Worm (Caenorhabditis elegans) whole organism, L4 larva: ENCODE measurements around the gene col-116.
"Not testable (repeated sequence)": the region's sequence is repeated elsewhere in the genome, so short reads cannot be mapped to it uniquely, and the experiment has no call there.

ENCODE experiments used
- R02D3.7 ChIP-seq: fragments of 150-350 bp; sonication (generic microtip); optimal IDR thresholded peaks from 3 replicates; lab custom pipeline; 2014; ENCODE audit warnings: missing biosample characterization, missing genetic modification characterization
- T26A8.4 ChIP-seq: fragments of 200-800 bp; sonication (Bioruptor generic); IDR thresholded peaks from 2 replicates; pipeline ENCODE4 v1.3.6; 2022; ENCODE audit warnings: missing genetic modification characterization, missing compliant biosample characterization
- Y105C5A.15 ChIP-seq: fragments of 200-800 bp; sonication (Bioruptor generic); IDR thresholded peaks from 2 replicates; pipeline ENCODE4 v1.3.6; 2022; ENCODE audit warnings: missing genetic modification characterization, missing compliant biosample characterization
- Y5F2A.4 ChIP-seq: fragments of 200-800 bp; sonication (Bioruptor generic); optimal IDR thresholded peaks from 2 replicates; lab custom pipeline; 2018; ENCODE audit warnings: mild to moderate bottlenecking, missing genetic modification characterization, missing compliant biosample characterization
- ama-1 ChIP-seq: fragments of 150-350 bp; optimal IDR thresholded peaks from 2 replicates; lab custom pipeline; 2014; ENCODE audit warnings: inconsistent platforms, mixed read lengths
- arid-1 ChIP-seq: fragments of 200-800 bp; sonication (Bioruptor generic); conservative IDR thresholded peaks from 2 replicates; pipeline ENCODE4 v1.3.6; 2022; ENCODE audit warnings: missing genetic modification reagents, missing genetic modification characterization, missing compliant biosample characterization
- ceh-20 ChIP-seq: fragments of 200-800 bp; sonication (Bioruptor generic); IDR thresholded peaks from 2 replicates; pipeline ENCODE4 v1.3.6; 2022; ENCODE audit warnings: missing genetic modification reagents, missing genetic modification characterization, missing compliant biosample characterization
- ceh-28 ChIP-seq: fragments of 150-350 bp; optimal IDR thresholded peaks from 2 replicates; lab custom pipeline; 2014; ENCODE audit warnings: missing biosample characterization, missing genetic modification reagents, missing genetic modification characterization
- ceh-32 ChIP-seq: sonication (generic microtip); optimal IDR thresholded peaks from 2 replicates; lab custom pipeline; 2016; ENCODE audit warnings: mild to moderate bottlenecking, missing genetic modification characterization, missing compliant biosample characterization; ENCODE audit not compliant: poor library complexity
- ceh-62 ChIP-seq: sonication (generic microtip); optimal IDR thresholded peaks from 2 replicates; lab custom pipeline; 2017; ENCODE audit warnings: missing biosample characterization, missing genetic modification characterization
- cey-2 ChIP-seq: sonication (generic microtip); optimal IDR thresholded peaks from 3 replicates; lab custom pipeline; 2017; ENCODE audit warnings: missing genetic modification characterization, mild to moderate bottlenecking, missing compliant biosample characterization, antibody characterized with exemption, borderline replicate concordance; ENCODE audit not compliant: insufficient read depth
- ctbp-1 ChIP-seq: fragments of 200-800 bp; sonication (Bioruptor generic); IDR thresholded peaks from 2 replicates; pipeline ENCODE4 v1.3.6; 2022; ENCODE audit warnings: missing genetic modification reagents, missing genetic modification characterization, missing compliant biosample characterization
- daf-19 ChIP-seq: fragments of 200-800 bp; sonication (Bioruptor generic); conservative IDR thresholded peaks from 2 replicates; pipeline ENCODE4 v1.3.6; 2022; ENCODE audit warnings: missing genetic modification characterization, missing compliant biosample characterization
- daf-8 ChIP-seq: fragments of 200-800 bp; sonication (Bioruptor generic); IDR thresholded peaks from 2 replicates; pipeline ENCODE4 v1.3.6; 2022; ENCODE audit warnings: missing genetic modification characterization, missing compliant biosample characterization
- dmd-9 ChIP-seq: fragments of 200-800 bp; sonication (Bioruptor generic); IDR thresholded peaks from 2 replicates; pipeline ENCODE4 v1.3.6; 2022; ENCODE audit warnings: missing genetic modification reagents, missing genetic modification characterization, missing compliant biosample characterization
- egl-27 ChIP-seq: sonication (generic microtip); optimal IDR thresholded peaks from 3 replicates; lab custom pipeline; 2017; ENCODE audit warnings: missing biosample characterization, missing genetic modification reagents, missing genetic modification characterization
- hif-1 ChIP-seq, 2 experiments: sonication (generic microtip); optimal IDR thresholded peaks; 2 replicates each; lab custom pipeline; 2016 to 2017; ENCODE audit warnings: missing compliant biosample characterization in 2 of 2, missing genetic modification characterization in 2 of 2, missing genetic modification reagents in 2 of 2, missing genotype in 2 of 2, mild to moderate bottlenecking in 1 of 2
- hlh-30 ChIP-seq: sonication (generic microtip); optimal IDR thresholded peaks from 2 replicates; lab custom pipeline; 2017; ENCODE audit warnings: antibody characterized with exemption, mild to moderate bottlenecking, missing genetic modification characterization, missing compliant biosample characterization; ENCODE audit not compliant: insufficient read depth
- lin-1 ChIP-seq: fragments of 200-800 bp; sonication (Bioruptor generic); IDR thresholded peaks from 2 replicates; pipeline ENCODE4 v1.3.6; 2022; ENCODE audit warnings: missing genetic modification reagents, missing genetic modification characterization, missing compliant biosample characterization
- lin-29 ChIP-seq: fragments of 200-800 bp; sonication (Bioruptor generic); IDR thresholded peaks from 2 replicates; pipeline ENCODE4 v1.3.6; 2022; ENCODE audit warnings: missing genetic modification reagents, missing genetic modification characterization, missing compliant biosample characterization
- madf-5 ChIP-seq, 2 experiments: fragments of 200-800 bp; sonication (Bioruptor generic); IDR thresholded peaks; 2 replicates each; pipeline ENCODE4 v1.3.6; 2022; ENCODE audit warnings: missing compliant biosample characterization in 2 of 2, missing genetic modification characterization in 2 of 2
- mdt-29 ChIP-seq: fragments of 200-800 bp; sonication (Bioruptor generic); IDR thresholded peaks from 2 replicates; pipeline ENCODE4 v1.3.6; 2022; ENCODE audit warnings: missing genetic modification reagents, missing genetic modification characterization, missing compliant biosample characterization
- mep-1 ChIP-seq: fragments of 150-350 bp; sonication (generic microtip); optimal IDR thresholded peaks from 3 replicates; lab custom pipeline; 2014; ENCODE audit warnings: missing biosample characterization, missing genetic modification characterization
- nhr-237 ChIP-seq: sonication (generic microtip); optimal IDR thresholded peaks from 2 replicates; lab custom pipeline; 2017; ENCODE audit warnings: missing biosample characterization, missing genetic modification characterization
- nhr-76 ChIP-seq: fragments of 150-350 bp; optimal IDR thresholded peaks from 2 replicates; lab custom pipeline; 2014; ENCODE audit warnings: missing biosample characterization, missing genetic modification characterization
- rbr-2 ChIP-seq: sonication (generic microtip); optimal IDR thresholded peaks from 2 replicates; lab custom pipeline; 2016; ENCODE audit warnings: missing genotype, missing genetic modification characterization, missing compliant biosample characterization
- set-16 ChIP-seq: fragments of 200-800 bp; sonication (Bioruptor generic); IDR thresholded peaks from 2 replicates; pipeline ENCODE4 v1.3.6; 2022; ENCODE audit warnings: missing genetic modification reagents, missing genetic modification characterization, missing compliant biosample characterization
- unc-62 ChIP-seq, 3 experiments: fragments of 150-350 bp in 1 of 3; sonication (generic microtip); optimal IDR thresholded peaks in 2 of 3; peaks in 1 of 3; 1 replicate in 1 of 3; 2 replicates in 2 of 3; lab custom pipeline; 2014 to 2017; ENCODE audit warnings: missing biosample characterization in 3 of 3, missing genetic modification characterization in 3 of 3, missing genetic modification reagents in 3 of 3, missing genotype in 1 of 3
- zfp-2 ChIP-seq: sonication (generic microtip); optimal IDR thresholded peaks from 2 replicates; lab custom pipeline; 2016; ENCODE audit warnings: mild to moderate bottlenecking, missing genetic modification characterization, missing compliant biosample characterization
- zfp-3 ChIP-seq: fragments of 200-800 bp; sonication (Bioruptor generic); conservative IDR thresholded peaks from 2 replicates; pipeline ENCODE4 v1.3.6; 2022; ENCODE audit warnings: missing genetic modification reagents, missing genetic modification characterization, missing compliant biosample characterization
- zip-2 ChIP-seq: fragments of 150-350 bp; optimal IDR thresholded peaks from 2 replicates; lab custom pipeline; 2014; ENCODE audit warnings: missing biosample characterization, missing genetic modification characterization

Gene col-116

DNA sequence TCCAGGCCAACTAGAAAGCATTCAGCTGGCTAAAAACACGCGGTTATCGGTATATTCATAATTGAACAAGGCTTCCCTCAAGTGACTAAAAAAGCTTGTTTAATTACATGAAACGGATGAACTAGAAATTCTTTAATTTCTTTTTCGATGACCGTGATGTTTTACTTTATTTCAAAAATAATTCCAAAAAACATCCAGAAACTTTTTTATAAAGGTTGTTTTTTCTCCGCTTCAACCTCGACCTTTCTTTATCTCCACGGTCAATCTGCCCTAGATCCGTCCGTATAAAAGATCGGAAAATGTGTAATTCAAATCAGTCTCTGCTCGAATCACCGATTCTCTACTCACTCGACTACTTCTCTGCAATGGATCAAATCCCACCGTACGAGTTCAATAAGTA lies 10.2 kb upstream of the col-116 start, which contains the start of gene F17E9.5:
Gene F17E9.5, plus strand, starts transcription at position 301 of the 400 bp plus-strand sequence.
- no peak for TF ChIP-seq egl-27 (tag; lab: Kevin White, UChicago)
- TF ChIP-seq unc-62 (GFP tag; optimal IDR thresholded peaks at IDR 0.05 in 1 of 2; lab: Kevin White, UChicago): peak in 1 of 2 experiments; percentile 34
- no peak for TF ChIP-seq unc-62 (tag; optimal IDR thresholded peaks at IDR 0.05; lab: Kevin White, UChicago)
- no peak for TF ChIP-seq nhr-237 (tag; lab: Kevin White, UChicago)
- no peak for TF ChIP-seq Y105C5A.15 (GFP tag; lab: Robert Waterston, UW)

DNA sequence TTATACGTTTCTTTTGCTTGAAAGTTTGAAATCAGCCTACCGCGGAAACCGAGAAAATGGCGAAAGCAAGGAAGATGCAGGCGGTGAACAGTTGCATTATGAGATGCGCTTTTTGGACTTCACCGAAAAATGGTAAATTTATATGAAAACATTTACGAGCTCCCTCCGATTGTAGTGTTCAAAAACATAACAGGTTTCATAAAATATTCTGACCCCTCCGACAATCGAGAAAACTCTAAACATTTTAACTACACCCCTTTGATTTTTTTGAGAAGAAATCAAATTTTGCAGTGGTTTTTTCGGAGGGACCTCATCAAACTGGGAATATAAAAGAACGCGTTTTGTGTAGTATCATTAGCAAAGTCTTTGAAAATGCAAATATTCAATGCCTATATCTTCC lies 8.7 kb upstream of the col-116 start, which contains the start of the genes F17E9.18 and F17E9.15:
Gene F17E9.18, minus strand, starts transcription at position 101 of the 400 bp plus-strand sequence.
Gene F17E9.15, plus strand, starts transcription at position 368 of the 400 bp plus-strand sequence.
- TF ChIP-seq ceh-28 (tag; lab: Kevin White, UChicago): no peak
- TF ChIP-seq mep-1 (tag; lab: Kevin White, UChicago): no peak
- TF ChIP-seq ceh-20 (GFP tag; lab: Robert Waterston, UW): no peak
- TF ChIP-seq zip-2 (tag; lab: Kevin White, UChicago): no peak
- no peak for TF ChIP-seq ceh-62 (tag; lab: Kevin White, UChicago)
- no peak for TF ChIP-seq cey-2 (tag; lab: Kevin White, UChicago)
- TF ChIP-seq rbr-2: no peak
- no peak for TF ChIP-seq R02D3.7
- TF ChIP-seq nhr-76 (tag; lab: Kevin White, UChicago): no peak
- no peak for TF ChIP-seq daf-19 (GFP tag; lab: Robert Waterston, UW)
- TF ChIP-seq ama-1 (lab: Kevin White, UChicago): no peak
- no peak for TF ChIP-seq ceh-32
- no peak for TF ChIP-seq madf-5 (GFP tag; IDR thresholded peaks at IDR 0.05; lab: Robert Waterston, UW)
- no peak for TF ChIP-seq Y5F2A.4 (GFP tag; lab: Kevin White, UChicago)
- no peak for TF ChIP-seq daf-8 (GFP tag; lab: Robert Waterston, UW)

DNA sequence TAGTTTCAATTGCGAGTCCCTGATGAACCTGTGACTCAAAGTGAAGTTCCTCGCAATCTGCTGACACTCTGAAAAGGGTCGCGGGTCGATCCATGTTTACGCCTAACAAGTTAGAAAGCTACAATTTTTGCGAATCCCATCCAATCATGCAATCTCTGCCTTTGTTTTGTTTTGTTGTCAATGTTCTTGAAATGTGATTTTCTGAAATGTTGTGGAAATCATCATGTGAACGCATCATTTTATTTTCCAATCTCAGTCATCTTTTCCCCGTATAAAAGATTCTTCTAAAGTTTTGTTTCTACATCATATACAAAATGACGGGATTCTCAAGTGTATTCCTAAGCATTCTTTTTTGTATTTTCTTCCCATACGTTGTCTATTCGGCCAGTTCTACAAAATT lies 7.6 kb upstream of the col-116 start, which contains the start of gene F17E9.4:
Gene F17E9.4, plus strand, starts transcription at position 301 of the 400 bp plus-strand sequence.
- no peak for TF ChIP-seq zfp-3

DNA sequence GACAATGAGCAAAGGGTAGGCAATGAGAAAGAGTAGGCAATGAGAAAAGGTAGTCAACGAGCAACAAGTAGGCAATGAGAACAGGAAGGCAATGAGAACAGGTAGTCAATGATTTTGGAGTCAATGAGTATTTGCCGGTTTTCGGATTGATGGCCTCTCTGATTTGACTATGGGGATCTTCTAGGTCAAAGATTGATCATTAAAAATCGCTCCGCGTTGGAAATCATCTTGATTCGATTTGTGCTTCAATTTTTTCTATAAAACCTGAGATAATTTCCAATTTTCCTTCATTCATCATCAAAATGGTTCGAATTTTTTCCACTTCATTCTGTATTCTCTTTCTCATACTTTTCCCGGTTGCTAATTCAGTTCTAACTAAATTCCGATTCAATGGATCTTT lies 3.7 kb upstream of the col-116 start, which contains the start of gene F17E9.16:
Gene F17E9.16, plus strand, starts transcription at position 301 of the 400 bp plus-strand sequence.
- not testable (repeated sequence) for TF ChIP-seq hif-1 (tag; optimal IDR thresholded peaks at IDR 0.05; lab: Kevin White, UChicago); T26A8.4 (GFP tag; lab: Robert Waterston, UW); lin-29 (GFP tag; lab: Robert Waterston, UW)

DNA sequence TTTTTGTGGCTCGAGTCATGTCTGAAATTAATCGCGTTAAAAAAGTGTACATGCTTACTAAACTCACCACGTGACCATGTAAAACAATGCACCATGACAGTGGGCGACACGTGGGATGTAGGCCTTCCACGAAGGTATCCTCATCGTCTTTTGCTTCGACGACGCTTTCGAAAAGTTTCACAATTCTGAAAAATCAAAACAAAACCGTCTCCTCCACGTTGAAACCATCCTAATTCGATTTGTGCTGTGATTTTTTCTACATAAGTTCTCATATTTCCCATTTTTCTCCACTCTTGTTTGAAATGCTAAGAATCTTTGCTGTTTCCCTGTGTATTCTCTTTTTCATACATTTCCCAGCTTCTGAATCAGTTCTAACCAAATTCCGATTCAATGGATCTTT lies 1.1 kb upstream of the col-116 start, which contains the start of gene F17E9.3:
Gene F17E9.3, plus strand, starts transcription at position 301 of the 400 bp plus-strand sequence.
- no peak for TF ChIP-seq zfp-2 (tag; lab: Kevin White, UChicago)
- TF ChIP-seq ctbp-1 (GFP tag; lab: Robert Waterston, UW): no peak
- TF ChIP-seq, all 104 proteins: peak for 0

DNA sequence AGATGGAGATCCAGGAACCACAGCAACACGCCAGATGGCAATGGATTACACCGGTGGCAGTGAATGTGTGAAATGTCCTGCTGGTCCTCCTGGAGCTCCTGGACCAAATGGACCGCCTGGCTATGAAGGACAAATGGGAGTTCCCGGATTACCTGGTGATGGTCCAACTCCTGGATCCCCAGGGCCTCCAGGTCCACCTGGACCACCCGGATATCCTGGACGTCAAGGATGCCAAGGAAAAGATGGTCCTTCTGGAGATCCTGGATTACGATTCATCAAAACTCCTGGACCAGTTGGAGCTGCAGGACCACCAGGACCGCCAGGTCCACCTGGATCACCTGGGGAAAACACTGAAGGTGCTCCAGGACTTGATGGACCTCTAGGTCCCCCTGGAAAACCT lies 1.6 kb downstream of the col-116 start:
- TF ChIP-seq set-16 (GFP tag; lab: Robert Waterston, UW): peak; percentile 76; the same call in 1 of the 2 replicates
- TF ChIP-seq dmd-9 (GFP tag; lab: Robert Waterston, UW): no peak
- TF ChIP-seq hlh-30: no peak
- TF ChIP-seq arid-1 (GFP tag; lab: Robert Waterston, UW): no peak
- TF ChIP-seq mdt-29 (GFP tag; lab: Robert Waterston, UW): no peak
- TF ChIP-seq lin-1 (GFP tag; lab: Robert Waterston, UW): no peak
